Worm (Caenorhabditis elegans) whole organism, mixed stage, embryonic: Measurements from ENCODE around the gene H38K22.7.

ENCODE experiments used
- M03D4.4 ChIP-seq: sonication (generic microtip); optimal IDR thresholded peaks from 2 replicates; lab custom pipeline; 2017; ENCODE audit warnings: mild to moderate bottlenecking, missing genetic modification characterization, missing compliant biosample characterization
- blmp-1 ChIP-seq: fragments of 150-350 bp; optimal IDR thresholded peaks from 2 replicates; lab custom pipeline; 2014; ENCODE audit warnings: missing biosample characterization, missing genetic modification characterization
- elt-1 ChIP-seq: sonication (generic microtip); optimal IDR thresholded peaks from 2 replicates; lab custom pipeline; 2017; ENCODE audit warnings: missing genetic modification characterization, mild to moderate bottlenecking, missing compliant biosample characterization, antibody characterized with exemption, moderate library complexity, borderline replicate concordance; ENCODE audit not compliant: insufficient read depth
- hlh-1 ChIP-seq: fragments of 150-350 bp; optimal IDR thresholded peaks from 2 replicates; lab custom pipeline; 2014; ENCODE audit warnings: missing biosample characterization, missing genetic modification reagents, missing genetic modification characterization
- lin-13 ChIP-seq: fragments of 150-350 bp; optimal IDR thresholded peaks from 2 replicates; lab custom pipeline; 2014; ENCODE audit warnings: missing biosample characterization, missing genetic modification characterization
- lin-32 ChIP-seq: fragments of 200-800 bp; sonication (Bioruptor generic); optimal IDR thresholded peaks from 2 replicates; lab custom pipeline; 2018; ENCODE audit warnings: mild to moderate bottlenecking, missing genetic modification characterization, missing compliant biosample characterization
- mep-1 ChIP-seq: fragments of 150-350 bp; optimal IDR thresholded peaks from 2 replicates; lab custom pipeline; 2017; ENCODE audit warnings: missing biosample characterization, missing genetic modification reagents, missing genetic modification characterization, inconsistent platforms
- tbx-8 ChIP-seq: fragments of 200-800 bp; sonication (Bioruptor generic); optimal IDR thresholded peaks from 2 replicates; lab custom pipeline; 2018; ENCODE audit warnings: mild to moderate bottlenecking, missing genetic modification characterization, moderate library complexity, missing compliant biosample characterization
- unc-39 ChIP-seq: fragments of 150-350 bp; optimal IDR thresholded peaks from 2 replicates; lab custom pipeline; 2014; ENCODE audit warnings: missing biosample characterization, missing genetic modification characterization
- unc-62 ChIP-seq: fragments of 150-350 bp; optimal IDR thresholded peaks from 2 replicates; lab custom pipeline; 2014; ENCODE audit warnings: missing biosample characterization, missing genetic modification reagents, missing genetic modification characterization
- ztf-11 ChIP-seq: fragments of 150-350 bp; optimal IDR thresholded peaks from 2 replicates; lab custom pipeline; 2014; ENCODE audit warnings: missing biosample characterization, missing genetic modification characterization

DNA sequence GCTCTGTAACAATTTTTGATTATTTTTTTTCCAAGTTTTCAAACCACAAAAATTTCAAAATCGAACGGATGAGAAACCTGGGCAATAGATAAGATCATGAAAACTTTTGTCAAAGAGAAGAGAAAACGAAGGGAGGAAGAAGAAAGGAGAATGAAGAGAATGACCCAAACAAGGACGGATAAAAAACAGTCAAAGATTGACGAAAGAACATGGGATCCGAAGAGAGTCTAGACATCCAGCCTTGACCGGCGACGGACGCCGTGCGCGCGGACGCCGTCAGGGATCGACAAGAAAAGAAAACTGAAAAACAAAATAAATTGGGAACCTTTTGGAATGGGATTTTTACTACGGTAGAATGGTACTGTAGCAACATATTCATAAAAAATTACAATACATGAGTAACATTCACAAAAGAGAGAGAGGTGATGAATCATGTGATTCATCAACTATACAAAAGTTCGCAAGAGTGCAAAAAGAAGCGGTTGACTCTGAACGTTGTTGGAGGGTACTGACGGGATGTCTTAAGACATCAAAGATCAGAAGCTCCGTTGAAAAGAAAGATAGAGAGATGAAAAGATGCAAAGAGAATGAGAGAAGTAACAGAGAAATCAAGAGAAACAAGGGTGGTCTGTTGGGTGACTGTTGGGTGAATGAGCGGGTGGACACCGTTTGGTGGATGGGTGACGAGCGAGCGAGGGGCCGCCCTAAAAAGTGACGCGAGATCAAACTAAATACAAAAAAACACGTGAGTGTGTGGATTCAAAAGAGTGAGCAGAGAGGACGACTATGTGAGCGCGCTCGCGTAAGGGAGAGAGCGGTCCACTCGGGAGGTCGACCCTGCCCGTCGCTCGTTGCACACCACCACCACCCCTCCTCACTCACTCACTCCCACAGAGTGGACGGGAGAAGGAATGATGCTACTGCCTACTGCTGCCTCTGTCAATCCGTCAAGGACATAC, 41.0 kb upstream of the H38K22.7 start, which contains the start of gene sup-26:
- TF ChIP-seq lin-13 (tag; lab: Kevin White, UChicago) (peak; percentile 13), mep-1 (tag; lab: Kevin White, UChicago) (peak; percentile 10), ztf-11 (tag; lab: Kevin White, UChicago) (no peak), elt-1 (tag; lab: Kevin White, UChicago) (no peak), unc-39 (tag; lab: Kevin White, UChicago) (no peak), lin-32 (GFP tag; lab: Kevin White, UChicago) (no peak), tbx-8 (GFP tag; lab: Kevin White, UChicago) (no peak), unc-62 (GFP tag; lab: Kevin White, UChicago) (peak; percentile 67), hlh-1 (tag; lab: Kevin White, UChicago) (peak; percentile 62), M03D4.4 (tag; lab: Kevin White, UChicago) (peak; percentile 73), blmp-1 (tag; lab: Kevin White, UChicago) (no peak)
